Fruit fly (Drosophila melanogaster): ENCODE results near the gene CG1907.

Gene CG1907

DNA sequence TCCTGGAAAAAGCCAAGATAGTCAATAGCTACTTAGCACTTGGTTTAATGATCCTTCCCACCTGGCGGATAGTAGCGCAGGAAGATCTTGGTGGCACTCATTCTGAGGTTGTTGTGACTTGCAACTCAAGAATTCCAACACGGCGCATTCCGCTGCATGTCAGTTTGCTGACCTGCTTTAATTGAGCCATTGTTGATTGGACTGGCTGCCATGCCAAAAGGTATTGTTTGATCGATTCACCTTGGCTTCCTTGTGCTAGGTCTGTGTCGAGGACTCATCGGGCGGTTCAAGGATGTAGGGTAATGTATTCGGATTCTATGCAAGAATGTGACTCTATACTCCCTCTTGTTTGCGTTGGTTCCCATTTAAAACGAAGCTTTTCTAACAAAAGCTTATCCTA, 18.1 kb upstream of the CG1907 start, which contains the start of gene CG7568:
Gene CG7568 (minus strand): TSS at position 101 of the 400 bp plus-strand sequence.
- no peak for TF ChIP-seq CG17801 (GFP tag; optimal IDR thresholded peaks at IDR 0.05; ENCODE audit: partially characterized antibody)

DNA sequence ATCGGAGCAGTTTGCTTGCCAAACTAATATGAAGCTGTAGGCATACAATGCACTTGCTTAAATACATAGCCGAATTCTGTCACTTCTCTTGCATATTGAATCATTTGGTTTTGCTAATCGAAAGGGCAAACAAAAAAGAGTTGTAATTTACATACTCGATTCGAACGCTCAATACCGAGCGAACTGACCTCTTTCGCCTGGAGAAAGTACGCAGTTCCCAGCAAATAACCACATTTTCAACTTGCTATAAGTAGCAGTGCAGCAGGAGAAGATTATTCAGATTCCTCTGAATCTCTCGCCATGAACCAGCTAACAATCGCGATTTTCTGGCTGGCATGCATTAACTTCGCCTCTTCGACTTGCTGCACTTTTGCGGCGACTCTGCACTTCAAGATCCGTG, 10.7 kb upstream of the CG1907 start, which contains the start of gene Diedel2:
Gene Diedel2 (plus strand): TSS at position 301 of the 400 bp plus-strand sequence.
- TF ChIP-seq CG17801 (GFP tag; optimal IDR thresholded peaks at IDR 0.05; ENCODE audit: partially characterized antibody): no peak

DNA sequence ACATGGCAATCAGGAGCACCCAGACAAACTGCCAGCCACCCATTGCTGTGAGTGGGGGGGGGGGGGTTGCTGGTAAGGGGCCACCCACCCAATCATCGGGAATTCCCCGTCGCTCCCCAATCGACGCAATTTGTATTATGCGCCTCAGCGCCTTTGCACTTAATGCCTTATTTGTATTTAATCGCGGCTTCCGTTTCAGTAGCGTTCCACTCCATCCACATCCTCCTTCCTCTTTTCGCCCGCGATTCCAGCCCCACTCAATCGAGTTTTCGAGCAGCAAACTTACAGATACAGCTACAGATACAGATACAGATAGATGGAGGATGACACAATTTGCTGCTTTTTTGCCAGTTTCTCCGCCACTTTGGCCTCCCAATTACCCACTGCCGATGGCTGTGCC, 7.9 kb upstream of the CG1907 start:
- TF ChIP-seq CG17801 (GFP tag; optimal IDR thresholded peaks at IDR 0.05; ENCODE audit: partially characterized antibody): no peak

DNA sequence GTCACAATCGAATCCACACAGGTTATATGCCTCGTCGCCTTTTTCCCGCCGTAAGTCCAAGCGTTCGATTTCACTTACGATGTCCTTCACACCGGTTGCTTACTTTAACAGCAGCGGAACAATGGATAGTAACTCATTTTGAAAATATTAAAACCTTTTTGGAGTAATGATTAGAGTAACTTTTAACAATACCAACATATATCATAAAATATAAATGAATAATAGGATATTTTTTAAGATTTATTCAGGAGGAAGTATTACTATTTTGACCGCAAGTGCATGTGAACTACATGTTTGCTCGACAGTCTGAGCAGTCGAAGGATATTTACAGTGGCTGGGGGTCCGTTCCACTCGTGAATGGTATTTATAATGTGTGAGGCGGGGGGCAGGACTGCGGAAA, 1.7 kb upstream of the CG1907 start:
- no peak for TF ChIP-seq CG17801 (GFP tag; optimal IDR thresholded peaks at IDR 0.05; ENCODE audit: partially characterized antibody)

DNA sequence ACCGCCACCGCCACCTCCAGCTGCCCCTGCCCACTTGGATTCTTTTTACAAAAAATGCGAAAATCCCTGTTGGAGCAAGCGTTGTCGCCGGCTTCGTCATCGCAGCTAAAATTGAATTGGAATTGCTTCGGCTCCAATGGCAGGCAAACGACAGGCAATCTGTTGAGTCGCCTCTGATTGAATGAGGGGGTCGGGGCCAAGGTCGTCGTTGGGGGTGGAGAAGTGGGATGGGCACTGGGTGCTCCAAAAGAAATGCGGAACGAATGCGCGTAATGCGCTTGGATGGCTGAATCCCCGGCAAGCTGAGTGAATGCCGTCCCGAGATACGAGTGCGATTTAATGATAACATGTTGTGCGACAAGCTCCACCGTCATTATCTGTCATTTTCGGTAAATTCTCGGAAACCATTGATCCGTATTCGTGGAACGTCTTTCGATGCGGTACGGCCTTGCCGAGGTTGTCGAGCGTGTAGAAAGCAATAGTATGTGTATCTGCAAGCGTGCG, 1.1 kb upstream of the CG1907 start:
- TF ChIP-seq CG17801 (GFP tag; optimal IDR thresholded peaks at IDR 0.05; ENCODE audit: partially characterized antibody): no peak

dm6 chr3R:29620712-29621479, 2.0 kb downstream of the CG1907 start:
- TF ChIP-seq CG17801 (GFP tag; optimal IDR thresholded peaks at IDR 0.05; ENCODE audit: partially characterized antibody): no peak

DNA sequence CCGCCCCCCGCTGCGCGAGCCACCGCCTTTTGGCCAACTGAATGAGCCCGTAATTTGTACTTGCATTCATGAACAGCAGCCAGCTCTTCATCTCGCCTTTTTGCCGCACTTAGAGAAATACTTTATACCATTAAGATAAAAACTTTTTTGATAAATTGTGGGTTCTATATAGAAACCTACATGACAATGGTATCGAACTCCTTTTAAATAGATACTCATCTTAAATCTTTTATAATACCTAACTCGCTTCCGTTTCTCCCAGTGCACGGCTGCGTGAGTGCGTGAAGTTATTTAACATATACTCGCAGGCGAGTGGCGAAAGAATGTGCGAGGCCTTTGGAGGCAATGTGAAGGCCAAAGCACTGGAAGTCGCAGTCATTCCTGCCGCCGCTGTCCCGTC, 7.0 kb downstream of the CG1907 start:
- no peak for TF ChIP-seq CG17801 (GFP tag; optimal IDR thresholded peaks at IDR 0.05; ENCODE audit: partially characterized antibody)

- no peak for TF ChIP-seq CG17801 (GFP tag; optimal IDR thresholded peaks at IDR 0.05; ENCODE audit: partially characterized antibody)
Observed at dm6 chr3R:29651488-29651887, 32.6 kb downstream of the CG1907 start.

DNA sequence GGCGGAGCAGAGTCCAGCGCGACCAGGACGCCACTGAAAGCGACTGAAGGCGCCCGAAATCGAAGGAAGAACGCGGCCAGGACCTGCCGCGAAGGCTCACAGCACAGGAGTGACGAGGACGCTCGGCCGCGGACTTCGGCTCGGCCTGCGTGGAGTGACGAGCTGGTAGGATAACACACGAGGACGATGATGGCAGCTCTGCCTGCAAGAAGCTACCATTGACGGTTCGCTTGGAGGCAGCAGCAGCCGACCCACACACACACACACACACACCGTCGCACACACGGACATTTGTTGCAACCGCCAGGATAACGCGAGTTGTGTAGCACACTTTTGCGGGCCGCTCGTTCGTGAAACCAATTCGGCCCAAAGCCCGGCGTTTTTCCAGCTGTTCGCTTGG, 41.1 kb downstream of the CG1907 start, which contains the start of gene Dop1R2:
Gene Dop1R2 (minus strand): TSS at position 35 of the 400 bp plus-strand sequence.
- no peak for TF ChIP-seq CG17801 (GFP tag; optimal IDR thresholded peaks at IDR 0.05; ENCODE audit: partially characterized antibody)

dm6 chr3R:29664183-29664829, 45.4 kb downstream of the CG1907 start, which contains the start of gene ppk21:
Gene ppk21, plus strand, starts transcription at chr3R:29664779.
- TF ChIP-seq CG17801 (GFP tag; optimal IDR thresholded peaks at IDR 0.05; ENCODE audit: partially characterized antibody): no peak

DNA sequence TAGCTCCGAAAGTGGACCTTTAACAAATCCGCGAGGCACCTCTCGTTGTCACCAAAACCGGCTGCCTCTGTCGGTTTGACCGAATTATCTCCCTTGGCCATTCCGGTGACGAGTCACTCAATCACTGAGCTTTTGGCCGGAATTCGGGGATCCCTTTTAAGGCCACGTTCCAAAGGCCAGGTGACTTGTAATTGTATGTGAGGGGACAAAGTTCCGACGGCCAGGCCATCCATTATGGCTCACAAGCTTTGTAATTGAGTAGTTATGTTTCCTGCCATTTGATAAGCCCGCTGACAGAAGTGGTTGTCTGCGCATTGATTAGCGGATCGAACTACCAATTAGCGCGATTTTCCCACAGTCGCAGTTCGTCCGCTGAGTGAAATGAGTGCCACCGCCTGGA, 49.9 kb downstream of the CG1907 start, which contains the start of the genes ppk20 and ppk30:
Gene ppk20 (minus strand): TSS at position 101 of the 400 bp plus-strand sequence.
Gene ppk30 (plus strand): TSS at position 373 of the 400 bp plus-strand sequence.
- TF ChIP-seq CG17801 (GFP tag; optimal IDR thresholded peaks at IDR 0.05; ENCODE audit: partially characterized antibody): no peak

Measured in ovary, adult (tissue).